Worm (Caenorhabditis elegans) whole organism, late embryonic: ENCODE measurements around the gene mec-7.

Source experiments
- Y22D7AL.16 ChIP-seq: sonication (generic microtip); optimal IDR thresholded peaks from 2 replicates; lab custom pipeline; 2016; ENCODE audit warnings: missing genetic modification characterization, missing compliant biosample characterization
- ceh-14 ChIP-seq: sonication (generic microtip); optimal IDR thresholded peaks from 2 replicates; lab custom pipeline; 2016; ENCODE audit warnings: missing genotype, missing genetic modification characterization, missing compliant biosample characterization
- ceh-18 ChIP-seq: sonication (generic microtip); optimal IDR thresholded peaks from 2 replicates; lab custom pipeline; 2016; ENCODE audit warnings: missing genetic modification characterization, missing compliant biosample characterization
- ceh-19 ChIP-seq: fragments of 200-800 bp; sonication (Bioruptor generic); optimal IDR thresholded peaks from 2 replicates; lab custom pipeline; 2018; ENCODE audit warnings: mild to moderate bottlenecking, missing genetic modification characterization, missing compliant biosample characterization
- ceh-2 ChIP-seq: sonication (generic microtip); optimal IDR thresholded peaks from 2 replicates; lab custom pipeline; 2016; ENCODE audit warnings: missing genotype, missing genetic modification characterization, missing compliant biosample characterization
- ceh-22 ChIP-seq: sonication (generic microtip); optimal IDR thresholded peaks from 2 replicates; lab custom pipeline; 2017; ENCODE audit warnings: missing biosample characterization, missing genetic modification characterization
- ceh-24 ChIP-seq: sonication (generic microtip); optimal IDR thresholded peaks from 2 replicates; lab custom pipeline; 2016; ENCODE audit warnings: mild to moderate bottlenecking, missing genetic modification characterization, missing compliant biosample characterization
- ceh-34 ChIP-seq: sonication (generic microtip); optimal IDR thresholded peaks from 2 replicates; lab custom pipeline; 2016; ENCODE audit warnings: mild to moderate bottlenecking, missing genetic modification characterization, missing compliant biosample characterization
- ceh-45 ChIP-seq: fragments of 200-800 bp; sonication (Bioruptor generic); IDR thresholded peaks from 2 replicates; pipeline ENCODE4 v1.3.6; 2022; ENCODE audit warnings: missing genetic modification reagents, missing genetic modification characterization, missing compliant biosample characterization
- ceh-6 ChIP-seq: fragments of 200-800 bp; sonication (Bioruptor generic); optimal IDR thresholded peaks from 2 replicates; lab custom pipeline; 2018; ENCODE audit warnings: mild to moderate bottlenecking, missing genetic modification characterization, missing compliant biosample characterization
- dmd-4 ChIP-seq: sonication (generic microtip); optimal IDR thresholded peaks from 2 replicates; lab custom pipeline; 2016; ENCODE audit warnings: borderline replicate concordance, missing genetic modification characterization, missing compliant biosample characterization
- elt-2 ChIP-seq: sonication (generic microtip); optimal IDR thresholded peaks from 2 replicates; lab custom pipeline; 2016; ENCODE audit warnings: missing genetic modification reagents, missing genetic modification characterization, missing compliant biosample characterization
- ets-4 ChIP-seq: sonication (generic microtip); optimal IDR thresholded peaks from 2 replicates; lab custom pipeline; 2016; ENCODE audit warnings: missing genetic modification characterization, missing compliant biosample characterization
- eyg-1 ChIP-seq: sonication (generic microtip); optimal IDR thresholded peaks from 2 replicates; lab custom pipeline; 2016; ENCODE audit warnings: missing genotype, missing genetic modification characterization, missing compliant biosample characterization
- fax-1 ChIP-seq: sonication (generic microtip); optimal IDR thresholded peaks from 2 replicates; lab custom pipeline; 2016; ENCODE audit warnings: missing genotype, missing genetic modification characterization, missing compliant biosample characterization
- hlh-13 ChIP-seq: fragments of 200-800 bp; sonication (Bioruptor generic); optimal IDR thresholded peaks from 2 replicates; lab custom pipeline; 2018; ENCODE audit warnings: mild to moderate bottlenecking, missing genetic modification characterization, missing compliant biosample characterization
- hlh-15 ChIP-seq: sonication (generic microtip); optimal IDR thresholded peaks from 2 replicates; lab custom pipeline; 2016; ENCODE audit warnings: missing genetic modification characterization, missing compliant biosample characterization
- hlh-6 ChIP-seq: sonication (generic microtip); optimal IDR thresholded peaks from 2 replicates; lab custom pipeline; 2016; ENCODE audit warnings: missing genotype, missing genetic modification characterization, missing compliant biosample characterization
- hlh-8 ChIP-seq: sonication (generic microtip); optimal IDR thresholded peaks from 2 replicates; lab custom pipeline; 2016; ENCODE audit warnings: missing genotype, missing genetic modification characterization, missing compliant biosample characterization
- madf-2 ChIP-seq: sonication (generic microtip); optimal IDR thresholded peaks from 2 replicates; lab custom pipeline; 2017; ENCODE audit warnings: missing genetic modification characterization, missing compliant biosample characterization
- nfya-1 ChIP-seq: sonication (generic microtip); optimal IDR thresholded peaks from 2 replicates; lab custom pipeline; 2017; ENCODE audit warnings: missing genetic modification characterization, mild to moderate bottlenecking, missing compliant biosample characterization, antibody characterized with exemption, moderate library complexity
- nhr-232 ChIP-seq: sonication (generic microtip); optimal IDR thresholded peaks from 2 replicates; lab custom pipeline; 2016; ENCODE audit warnings: missing genetic modification characterization, missing compliant biosample characterization
- pat-9 ChIP-seq: fragments of 200-800 bp; sonication (Bioruptor generic); optimal IDR thresholded peaks from 2 replicates; lab custom pipeline; 2018; ENCODE audit warnings: mild to moderate bottlenecking, missing genetic modification characterization, moderate library complexity, missing compliant biosample characterization
- pha-4 ChIP-seq: fragments of 150-350 bp; optimal IDR thresholded peaks from 2 replicates; lab custom pipeline; 2018; ENCODE audit warnings: missing biosample characterization, missing genetic modification reagents, missing genetic modification characterization
- pros-1 ChIP-seq: fragments of 150-350 bp; optimal IDR thresholded peaks from 2 replicates; lab custom pipeline; 2014; ENCODE audit warnings: missing biosample characterization, missing genetic modification reagents, missing genetic modification characterization
- rnt-1 ChIP-seq: sonication (generic microtip); optimal IDR thresholded peaks from 2 replicates; lab custom pipeline; 2016; ENCODE audit warnings: missing genetic modification characterization, missing compliant biosample characterization
- tbx-2 ChIP-seq: sonication (generic microtip); optimal IDR thresholded peaks from 2 replicates; lab custom pipeline; 2016; ENCODE audit warnings: missing genetic modification characterization, missing compliant biosample characterization
- unc-86 ChIP-seq: sonication (generic microtip); optimal IDR thresholded peaks from 2 replicates; lab custom pipeline; 2016; ENCODE audit warnings: missing genetic modification characterization, missing compliant biosample characterization

The mec-7 gene

ce11 chrX:7733571-7733970 lies 42.9 kb downstream of the mec-7 start:
- no peak for TF ChIP-seq rnt-1 (tag; lab: Kevin White, UChicago)
- TF ChIP-seq ceh-18 (tag; lab: Kevin White, UChicago) = no peak
- no peak for TF ChIP-seq ceh-2 (tag; lab: Kevin White, UChicago)
- TF ChIP-seq madf-2 (tag; lab: Kevin White, UChicago) = no peak
- TF ChIP-seq ceh-14 (tag; lab: Kevin White, UChicago) = no peak
- no peak for TF ChIP-seq pha-4
- TF ChIP-seq eyg-1 (tag; lab: Kevin White, UChicago) = no peak

DNA sequence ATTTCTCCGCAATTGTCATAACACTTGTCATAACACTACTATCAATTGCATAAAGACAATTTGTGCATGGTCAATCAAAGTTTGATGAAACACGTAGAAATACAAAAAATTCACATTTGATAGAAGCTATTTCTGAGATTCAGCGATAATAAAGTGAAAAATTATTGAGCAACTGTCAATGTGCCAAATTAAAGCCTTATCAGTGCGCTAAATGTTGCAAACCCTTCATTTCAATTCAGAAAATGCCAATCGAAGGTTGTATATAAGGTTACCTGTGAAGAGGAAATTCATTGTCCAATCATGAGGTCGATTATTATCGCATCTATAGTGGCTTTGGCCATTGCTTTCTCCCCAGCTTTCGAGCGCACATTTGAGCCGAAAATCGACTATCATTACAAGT lies 48.9 kb downstream of the mec-7 start, which contains the start of gene vit-1:
Gene vit-1 (plus strand): TSS at position 289 of the 400 bp plus-strand sequence.
- TF ChIP-seq ceh-22 = no peak
- TF ChIP-seq ceh-45 (GFP tag; lab: Robert Waterston, UW) = no peak
- no peak for TF ChIP-seq pha-4
- no peak for TF ChIP-seq ceh-6 (GFP tag; lab: Kevin White, UChicago)
- no peak for TF ChIP-seq fax-1 (tag; lab: Kevin White, UChicago)
- TF ChIP-seq tbx-2 (tag; lab: Kevin White, UChicago) = no peak
- TF ChIP-seq nfya-1 (tag; lab: Kevin White, UChicago) = no peak
- TF ChIP-seq hlh-13 = no peak
- TF ChIP-seq hlh-6 (tag; lab: Kevin White, UChicago) = no peak
- TF ChIP-seq ceh-18 (tag; lab: Kevin White, UChicago) = no peak
- no peak for TF ChIP-seq ceh-14 (tag; lab: Kevin White, UChicago)

DNA sequence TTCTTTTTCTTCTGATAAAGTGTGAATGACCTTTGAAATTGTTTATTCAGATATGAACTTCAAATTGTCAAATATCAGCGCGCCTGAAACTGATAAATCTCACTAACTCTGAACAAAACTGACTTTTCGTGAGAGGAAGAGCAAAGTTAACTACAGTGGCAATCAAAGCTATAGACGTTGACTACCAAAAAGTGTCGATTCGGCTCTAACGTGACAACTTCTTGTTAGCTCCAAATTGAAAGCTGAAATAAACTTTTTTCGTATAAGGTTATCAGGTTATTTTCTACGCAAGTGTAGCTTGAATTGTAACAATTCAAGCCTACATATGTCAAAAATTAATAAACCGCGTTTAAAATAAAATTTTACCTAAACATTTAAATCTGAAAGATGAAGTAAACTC lies 50.1 kb downstream of the mec-7 start:
- TF ChIP-seq dmd-4 = no peak
- no peak for TF ChIP-seq ceh-34 (tag; lab: Kevin White, UChicago)
- TF ChIP-seq tbx-2 (tag; lab: Kevin White, UChicago) = no peak
- TF ChIP-seq pat-9 (tag; lab: Kevin White, UChicago) = no peak
- TF ChIP-seq ets-4 (tag; lab: Kevin White, UChicago) = no peak
- no peak for TF ChIP-seq elt-2
- TF ChIP-seq eyg-1 (tag; lab: Kevin White, UChicago) = no peak
- no peak for TF ChIP-seq hlh-15 (tag; lab: Kevin White, UChicago)
- TF ChIP-seq nhr-232 (tag; lab: Kevin White, UChicago) = no peak
- no peak for TF ChIP-seq Y22D7AL.16 (tag; lab: Kevin White, UChicago)
- no peak for TF ChIP-seq hlh-6 (tag; lab: Kevin White, UChicago)
- no peak for TF ChIP-seq ceh-22
- TF ChIP-seq pros-1 (tag; lab: Kevin White, UChicago) = no peak
- no peak for TF ChIP-seq ceh-24 (tag; lab: Kevin White, UChicago)
- no peak for TF ChIP-seq hlh-8 (tag; lab: Kevin White, UChicago)
- TF ChIP-seq unc-86 (tag; lab: Kevin White, UChicago) = no peak

- TF ChIP-seq hlh-13 (no peak), pat-9 (tag; lab: Kevin White, UChicago) (no peak), ets-4 (tag; lab: Kevin White, UChicago) (no peak), tbx-2 (tag; lab: Kevin White, UChicago) (no peak), pha-4 (no peak), ceh-19 (GFP tag; lab: Kevin White, UChicago) (no peak)
Measured at ce11 chrX:7725615-7726014, 50.9 kb downstream of the mec-7 start, which contains the start of gene spp-14. Gene spp-14 (plus strand): TSS chrX:7725979.
